Fruit fly (Drosophila melanogaster) whole organism, embryonic: ENCODE data around the gene CG42540.

ENCODE experiments used
- ATbp ChIP-seq: fragments of 200-800 bp; sonication (Bioruptor generic); optimal IDR thresholded peaks from 2 replicates; lab custom pipeline; 2017; ENCODE audit warnings: missing biosample characterization, mild to moderate bottlenecking, missing genetic modification characterization, missing genetic modification reagents
- Antp ChIP-seq: fragments of 200-800 bp; sonication (Bioruptor generic); optimal IDR thresholded peaks from 3 replicates; lab custom pipeline; 2016; ENCODE audit warnings: missing biosample characterization, missing genetic modification characterization
- CG10565 ChIP-seq: fragments of 200-800 bp; sonication (Bioruptor generic); optimal IDR thresholded peaks from 3 replicates; lab custom pipeline; 2016; ENCODE audit warnings: missing biosample characterization, mild to moderate bottlenecking, missing genetic modification characterization
- CG11085 ChIP-seq: fragments of 200-800 bp; sonication (Bioruptor generic); IDR thresholded peaks from 2 replicates; pipeline ENCODE4 v1.3.6; 2022; ENCODE audit warnings: missing biosample characterization, missing genetic modification characterization
- CG12104 ChIP-seq: fragments of 200-800 bp; sonication (Bioruptor generic); optimal IDR thresholded peaks from 3 replicates; lab custom pipeline; 2016; ENCODE audit warnings: missing biosample characterization, missing genetic modification characterization
- CG12769 ChIP-seq: fragments of 200-800 bp; sonication (Bioruptor generic); optimal IDR thresholded peaks from 2 replicates; lab custom pipeline; 2019; ENCODE audit warnings: missing biosample characterization, mild to moderate bottlenecking, missing genetic modification characterization, moderate library complexity
- CG14014 ChIP-seq: fragments of 200-800 bp; sonication (Bioruptor generic); IDR thresholded peaks from 2 replicates; pipeline ENCODE4 v1.3.6; 2022; ENCODE audit warnings: missing biosample characterization, missing genetic modification characterization
- CG14710 ChIP-seq: fragments of 200-800 bp; sonication (Bioruptor generic); optimal IDR thresholded peaks from 3 replicates; lab custom pipeline; 2019; ENCODE audit warnings: missing biosample characterization, mild to moderate bottlenecking, missing genetic modification characterization, moderate library complexity
- CG15011 ChIP-seq: fragments of 200-800 bp; sonication (Bioruptor generic); optimal IDR thresholded peaks from 3 replicates; lab custom pipeline; 2018; ENCODE audit warnings: missing biosample characterization, mild to moderate bottlenecking, missing genetic modification characterization
- CG15514 ChIP-seq: fragments of 200-800 bp; sonication (Bioruptor generic); optimal IDR thresholded peaks from 3 replicates; lab custom pipeline; 2017; ENCODE audit warnings: missing biosample characterization, missing genetic modification characterization, mild to moderate bottlenecking, moderate library complexity, missing genetic modification reagents
- CG17328 ChIP-seq: fragments of 200-800 bp; sonication (Bioruptor generic); IDR thresholded peaks from 2 replicates; pipeline ENCODE4 v1.3.6; 2022; ENCODE audit warnings: missing biosample characterization, missing genetic modification characterization
- CG1832 ChIP-seq: fragments of 200-800 bp; sonication (Bioruptor generic); optimal IDR thresholded peaks from 2 replicates; lab custom pipeline; 2017; ENCODE audit warnings: missing biosample characterization, mild to moderate bottlenecking, missing genetic modification characterization, inconsistent platforms
- CG3281 ChIP-seq: fragments of 200-800 bp; sonication (Bioruptor generic); optimal IDR thresholded peaks from 3 replicates; lab custom pipeline; 2017; ENCODE audit warnings: missing biosample characterization, mild to moderate bottlenecking, missing genetic modification characterization
- CG5953 ChIP-seq: fragments of 200-800 bp; sonication (Bioruptor generic); IDR thresholded peaks from 2 replicates; pipeline ENCODE4 v1.3.6; 2022; ENCODE audit warnings: missing biosample characterization, missing genetic modification characterization
- CG7556 ChIP-seq: fragments of 200-800 bp; sonication (Bioruptor generic); optimal IDR thresholded peaks from 2 replicates; lab custom pipeline; 2017; ENCODE audit warnings: missing biosample characterization, mild to moderate bottlenecking, missing genetic modification characterization
- CG8290 ChIP-seq, 3 experiments: fragments of 200-800 bp; sonication (Bioruptor generic); optimal IDR thresholded peaks; 2 replicates each; lab custom pipeline; 2016 to 2019; ENCODE audit warnings: missing biosample characterization in 3 of 3, missing genetic modification characterization in 3 of 3, mild to moderate bottlenecking in 2 of 3, moderate library complexity in 1 of 3
- CG9437 ChIP-seq: fragments of 200-800 bp; sonication (Bioruptor generic); optimal IDR thresholded peaks from 2 replicates; lab custom pipeline; 2018; ENCODE audit warnings: missing biosample characterization, mild to moderate bottlenecking, missing genetic modification characterization
- CG9727 ChIP-seq: fragments of 200-800 bp; sonication (Bioruptor generic); optimal IDR thresholded peaks from 3 replicates; lab custom pipeline; 2017; ENCODE audit warnings: missing biosample characterization, mild to moderate bottlenecking, missing genetic modification characterization
- CG9817 ChIP-seq: fragments of 200-800 bp; sonication (Bioruptor generic); optimal IDR thresholded peaks from 2 replicates; lab custom pipeline; 2018; ENCODE audit warnings: missing biosample characterization, mild to moderate bottlenecking, missing genetic modification characterization, moderate library complexity
- CrebB ChIP-seq: fragments of 200-800 bp; sonication (Bioruptor generic); optimal IDR thresholded peaks from 3 replicates; lab custom pipeline; 2018; ENCODE audit warnings: missing biosample characterization, mild to moderate bottlenecking, missing genetic modification characterization
- ERR ChIP-seq: fragments of 200-800 bp; sonication (Bioruptor generic); optimal IDR thresholded peaks from 2 replicates; lab custom pipeline; 2016; ENCODE audit warnings: missing biosample characterization, missing genetic modification characterization
- Ets65A ChIP-seq: fragments of 200-800 bp; sonication (Bioruptor generic); peaks from one replicate; lab custom pipeline; 2016; ENCODE audit warnings: missing biosample characterization, missing genetic modification characterization
- GATAe ChIP-seq: fragments of 200-800 bp; sonication (Bioruptor generic); conservative IDR thresholded peaks from 2 replicates; pipeline ENCODE4 v1.3.6; 2022; ENCODE audit warnings: missing biosample characterization, missing genetic modification characterization
- H15 ChIP-seq: fragments of 200-800 bp; sonication (Bioruptor generic); IDR thresholded peaks from 3 replicates; pipeline ENCODE4 v1.3.6; 2022; ENCODE audit warnings: missing biosample characterization, missing genetic modification characterization
- HLHmδ ChIP-seq: fragments of 200-800 bp; sonication (Bioruptor generic); optimal IDR thresholded peaks from 2 replicates; lab custom pipeline; 2018; ENCODE audit warnings: missing biosample characterization, mild to moderate bottlenecking, missing genetic modification characterization, moderate library complexity
- Hr3 ChIP-seq: fragments of 200-800 bp; sonication (Bioruptor generic); optimal IDR thresholded peaks from 3 replicates; lab custom pipeline; 2016; ENCODE audit warnings: missing biosample characterization, missing genetic modification characterization
- Lpt ChIP-seq: fragments of >200 bp; optimal IDR thresholded peaks from 2 replicates; lab custom pipeline; 2018; ENCODE audit warnings: missing biosample characterization, missing genetic modification characterization
- Mad ChIP-seq: fragments of 200-800 bp; sonication (Bioruptor generic); optimal IDR thresholded peaks from 2 replicates; lab custom pipeline; 2016; ENCODE audit warnings: missing biosample characterization, missing genetic modification characterization
- NC2α ChIP-seq: fragments of 200-800 bp; sonication (Bioruptor generic); optimal IDR thresholded peaks from 2 replicates; lab custom pipeline; 2016; ENCODE audit warnings: missing biosample characterization, missing genetic modification characterization
- Ptx1 ChIP-seq: fragments of 200-800 bp; sonication (Bioruptor generic); IDR thresholded peaks from 2 replicates; pipeline ENCODE4 v1.3.6; 2022; ENCODE audit warnings: missing biosample characterization, missing genetic modification characterization
- Rx ChIP-seq: fragments of 200-800 bp; sonication (Bioruptor generic); IDR thresholded peaks from 2 replicates; pipeline ENCODE4 v1.3.6; 2022; ENCODE audit warnings: missing biosample characterization, missing genetic modification characterization
- Ssrp ChIP-seq: fragments of 200-800 bp; sonication (Bioruptor generic); optimal IDR thresholded peaks from 2 replicates; lab custom pipeline; 2018; ENCODE audit warnings: missing biosample characterization, mild to moderate bottlenecking, missing genetic modification characterization, moderate library complexity
- Tbp ChIP-seq: fragments of >200 bp; optimal IDR thresholded peaks from 2 replicates; lab custom pipeline; 2018; ENCODE audit warnings: missing biosample characterization, missing genetic modification characterization
- amos ChIP-seq: fragments of 200-800 bp; sonication (Bioruptor generic); IDR thresholded peaks from 2 replicates; pipeline ENCODE4 v1.3.6; 2022; ENCODE audit warnings: missing biosample characterization, missing genetic modification characterization; ENCODE audit not compliant: partially characterized antibody
- ato ChIP-seq: fragments of 200-800 bp; sonication (Bioruptor generic); IDR thresholded peaks from 2 replicates; pipeline ENCODE4 v1.3.6; 2022; ENCODE audit warnings: missing biosample characterization, missing genetic modification characterization; ENCODE audit not compliant: partially characterized antibody
- cg ChIP-seq: fragments of 200-800 bp; sonication (Bioruptor generic); optimal IDR thresholded peaks from 3 replicates; lab custom pipeline; 2019; ENCODE audit warnings: missing biosample characterization, mild to moderate bottlenecking, missing genetic modification characterization, moderate library complexity
- chinmo ChIP-seq: fragments of 200-800 bp; sonication (Bioruptor generic); IDR thresholded peaks from 4 replicates; pipeline ENCODE4 v1.3.6; 2022; ENCODE audit warnings: missing biosample characterization, missing genetic modification characterization; ENCODE audit not compliant: partially characterized antibody
- cwo ChIP-seq: fragments of 200-800 bp; sonication (Bioruptor generic); optimal IDR thresholded peaks from 3 replicates; lab custom pipeline; 2017; ENCODE audit warnings: missing biosample characterization, missing genetic modification characterization, mild to moderate bottlenecking, moderate library complexity, missing genetic modification reagents
- danr ChIP-seq: fragments of 200-800 bp; sonication (Bioruptor generic); IDR thresholded peaks from 2 replicates; pipeline ENCODE4 v1.3.6; 2022; ENCODE audit warnings: missing biosample characterization, missing genetic modification characterization
- dm ChIP-seq: fragments of 200-800 bp; sonication (Bioruptor generic); optimal IDR thresholded peaks from 3 replicates; lab custom pipeline; 2016; ENCODE audit warnings: missing biosample characterization, missing genetic modification characterization
- emc ChIP-seq: fragments of 200-800 bp; sonication (Bioruptor generic); optimal IDR thresholded peaks from 2 replicates; lab custom pipeline; 2016; ENCODE audit warnings: missing biosample characterization, missing genetic modification characterization
- fu2 ChIP-seq: fragments of 200-800 bp; sonication (Bioruptor generic); optimal IDR thresholded peaks from 2 replicates; lab custom pipeline; 2016; ENCODE audit warnings: missing biosample characterization, missing genetic modification characterization
- hb ChIP-seq: fragments of 200-800 bp; sonication (Bioruptor generic); IDR thresholded peaks from 3 replicates; pipeline ENCODE4 v1.3.6; 2022; ENCODE audit warnings: missing biosample characterization, missing genetic modification characterization; ENCODE audit not compliant: partially characterized antibody
- hbn ChIP-seq: fragments of 200-800 bp; sonication (Bioruptor generic); IDR thresholded peaks from 2 replicates; pipeline ENCODE4 v1.3.6; 2022; ENCODE audit warnings: missing biosample characterization, missing genetic modification characterization; ENCODE audit not compliant: partially characterized antibody
- her ChIP-seq: fragments of 200-800 bp; sonication (Bioruptor generic); optimal IDR thresholded peaks from 2 replicates; lab custom pipeline; 2016; ENCODE audit warnings: missing biosample characterization, missing genetic modification characterization
- kah ChIP-seq: fragments of 200-800 bp; sonication (Bioruptor generic); optimal IDR thresholded peaks from 2 replicates; lab custom pipeline; 2018; ENCODE audit warnings: missing biosample characterization, mild to moderate bottlenecking, missing genetic modification characterization
- lola ChIP-seq, 3 experiments: fragments of >200 bp in 2 of 3; fragments of 200-800 bp in 1 of 3; sonication (Bioruptor generic) in 1 of 3; optimal IDR thresholded peaks; 2 replicates each; lab custom pipeline; 2017 to 2019; ENCODE audit warnings: missing biosample characterization in 3 of 3, missing genetic modification characterization in 3 of 3, mild to moderate bottlenecking in 1 of 3, moderate library complexity in 1 of 3
- phol ChIP-seq: fragments of 200-800 bp; sonication (Bioruptor generic); optimal IDR thresholded peaks from 3 replicates; lab custom pipeline; 2018; ENCODE audit warnings: missing biosample characterization, mild to moderate bottlenecking, missing genetic modification characterization, moderate library complexity
- prd ChIP-seq, 3 experiments: fragments of >200 bp in 2 of 3; fragments of 200-800 bp in 1 of 3; sonication (Bioruptor generic) in 1 of 3; optimal IDR thresholded peaks in 2 of 3; IDR thresholded peaks in 1 of 3; 2 replicates in 2 of 3; 3 replicates in 1 of 3; pipeline versions ENCODE4 v1.3.6 to Lab custom; 2017 to 2022; ENCODE audit warnings: missing biosample characterization in 1 of 3, missing genetic modification characterization in 1 of 3
- sob ChIP-seq: fragments of 200-800 bp; sonication (Bioruptor generic); IDR thresholded peaks from 2 replicates; pipeline ENCODE4 v1.3.6; 2022; ENCODE audit warnings: missing biosample characterization, missing genetic modification characterization

Gene CG42540

dm6 chr3L:4553395-4553794 is 2.5 kb upstream of the CG42540 start (continued):
- peak; percentile 32; the same call in 1 of the 2 replicates for TF ChIP-seq sob (GFP tag; lab: Robert Waterston, UW)
- no peak for TF ChIP-seq ERR
- no peak for TF ChIP-seq Rx
- peak; percentile 7 for TF ChIP-seq dm
- no peak for TF ChIP-seq NC2α
- no peak for TF ChIP-seq danr (GFP tag; lab: Robert Waterston, UW)
- no peak for TF ChIP-seq ATbp (GFP tag; lab: Kevin White, UChicago)
- TF ChIP-seq CG15011: no peak
- TF ChIP-seq kah (GFP tag; lab: Kevin White, UChicago): no peak
- TF ChIP-seq Mad: peak; percentile 17
- TF ChIP-seq CrebB (tag; lab: Kevin White, UChicago): no peak
- no peak for TF ChIP-seq CG3281
- peak; percentile 94 for TF ChIP-seq GATAe (GFP tag; lab: Robert Waterston, UW)
- TF ChIP-seq Tbp (GFP tag; lab: Kevin White, UChicago): no peak
- peak; percentile 34 for TF ChIP-seq CG12769 (tag; lab: Kevin White, UChicago)
- TF ChIP-seq cwo (GFP tag; lab: Kevin White, UChicago): no peak
- TF ChIP-seq emc (GFP tag; lab: Kevin White, UChicago): no peak
- TF ChIP-seq CG9727: no peak
- 0 out of 2 replicates have a peak, but pooled peaks have one; percentile 10 for TF ChIP-seq amos (GFP tag; lab: Robert Waterston, UW)
- 0 out of 4 replicates have a peak, but pooled peaks have one; percentile 43 for TF ChIP-seq chinmo (GFP tag; lab: Robert Waterston, UW)
- peak; percentile 21 for TF ChIP-seq Ssrp (tag; lab: Kevin White, UChicago)
- no peak for TF ChIP-seq CG11085 (GFP tag; lab: Robert Waterston, UW)
- TF ChIP-seq CG1832 (GFP tag; lab: Kevin White, UChicago): peak; percentile 52
- TF ChIP-seq CG5953 (GFP tag; lab: Robert Waterston, UW): no peak
- TF ChIP-seq CG14014 (GFP tag; lab: Robert Waterston, UW): no peak
- no peak for TF ChIP-seq CG7556 (GFP tag; lab: Kevin White, UChicago)
- no peak for TF ChIP-seq HLHmδ (GFP tag; lab: Kevin White, UChicago)
- TF ChIP-seq CG15514: no peak
- TF ChIP-seq ato (GFP tag; lab: Robert Waterston, UW): no peak
- no peak for TF ChIP-seq CG17328 (GFP tag; lab: Robert Waterston, UW)
- no peak for TF ChIP-seq cg (GFP tag; lab: Kevin White, UChicago)
- TF ChIP-seq CG12104 (GFP tag; lab: Kevin White, UChicago): no peak
- no peak for TF ChIP-seq lola (GFP tag; optimal IDR thresholded peaks at IDR 0.05; lab: Kevin White, UChicago)
- TF ChIP-seq Hr3: peak; percentile 38
- TF ChIP-seq CG8290 (GFP tag; optimal IDR thresholded peaks at IDR 0.05; lab: Kevin White, UChicago): no peak
- TF ChIP-seq CG8290 (tag; optimal IDR thresholded peaks at IDR 0.05; lab: Kevin White, UChicago): peak; percentile 7 to 75
- TF ChIP-seq CG9437 (GFP tag; lab: Kevin White, UChicago): no peak
- peak; percentile 47 for TF ChIP-seq phol (tag; lab: Kevin White, UChicago)
- TF ChIP-seq fu2 (GFP tag; lab: Kevin White, UChicago): no peak
- no peak for TF ChIP-seq H15 (GFP tag; lab: Robert Waterston, UW)
- no peak for TF ChIP-seq prd (optimal IDR thresholded peaks at IDR 0.05; lab: Kevin White, UChicago)
- peak; percentile 22; the same call in 1 of the 3 replicates for TF ChIP-seq prd (GFP tag; IDR thresholded peaks at IDR 0.05; lab: Robert Waterston, UW)
- no peak for TF ChIP-seq Lpt
- no peak for TF ChIP-seq CG9817 (tag; lab: Kevin White, UChicago)
- TF ChIP-seq hb (GFP tag; lab: Robert Waterston, UW): no peak
- TF ChIP-seq hbn (GFP tag; lab: Robert Waterston, UW): no peak
- no peak for TF ChIP-seq her (GFP tag; lab: Kevin White, UChicago)
- no peak for TF ChIP-seq CG10565 (GFP tag; lab: Kevin White, UChicago)
- TF ChIP-seq Antp (GFP tag; lab: Kevin White, UChicago): no peak
- peak; percentile 34 for TF ChIP-seq CG14710 (tag; lab: Kevin White, UChicago)
- TF ChIP-seq Ets65A (GFP tag; lab: Kevin White, UChicago): peak; percentile 99
- TF ChIP-seq Ptx1 (GFP tag; lab: Robert Waterston, UW): peak; percentile 39; the same call in 1 of the 2 replicates
